Worm (Caenorhabditis elegans): Measurements from ENCODE around the gene W01A11.7.

DNA sequence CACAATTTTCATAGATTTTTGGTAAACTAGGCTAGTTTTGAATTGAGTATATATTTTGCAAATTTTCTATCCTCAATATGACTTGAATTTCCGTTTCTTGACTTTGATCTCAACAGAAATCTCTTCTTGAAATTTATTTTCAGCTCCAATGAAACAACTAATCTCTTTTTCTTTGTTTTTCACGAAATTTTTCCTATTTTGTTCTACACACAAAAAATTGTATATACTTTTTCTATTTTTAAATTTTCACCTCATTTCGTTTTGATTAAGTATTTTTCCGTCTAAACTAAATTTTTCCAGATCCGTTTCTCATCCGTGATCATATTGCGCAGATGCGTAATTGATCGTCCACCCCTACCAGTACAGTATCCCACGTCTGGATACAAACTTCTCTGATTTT is 40.4 kb downstream of the W01A11.7 start, which contains the start of gene unc-83:
- TF ChIP-seq flt-1 (GFP tag; IDR thresholded peaks at IDR 0.05), result no peak
- no peak for TF ChIP-seq T22C8.4 (GFP tag; IDR thresholded peaks at IDR 0.05)
- no peak for TF ChIP-seq tab-1 (GFP tag; IDR thresholded peaks at IDR 0.05)
- TF ChIP-seq med-1 (GFP tag; optimal IDR thresholded peaks at IDR 0.05; ENCODE audit: insufficient read depth), result no peak
- no peak for TF ChIP-seq cog-1 (tag; optimal IDR thresholded peaks at IDR 0.05)
- TF ChIP-seq klf-2 (GFP tag; conservative IDR thresholded peaks at IDR 0.05), result no peak

Measured in whole organism, midembryonic.